Fruit fly (Drosophila melanogaster): Measurements from ENCODE around the gene Ance.

Ance gene

DNA sequence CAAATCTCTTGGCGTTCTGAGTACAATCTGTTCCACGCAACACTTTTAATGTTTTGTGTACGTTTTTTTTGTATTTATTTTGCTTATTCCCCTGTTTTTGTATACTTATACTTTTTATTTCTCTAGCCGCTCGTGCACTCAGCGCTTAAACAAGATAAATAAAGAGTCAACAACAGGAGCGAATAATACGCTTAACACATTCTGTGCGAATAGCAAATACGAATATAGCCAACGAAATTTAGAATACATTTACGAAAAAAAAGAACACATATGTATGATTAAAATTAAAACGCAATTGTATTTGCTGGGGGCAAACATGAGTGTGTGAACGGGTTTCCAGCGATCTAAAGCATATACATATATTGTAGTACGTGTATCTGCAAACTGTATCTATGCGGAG is 23.5 kb upstream of the Ance start (continued):
- no peak for TF ChIP-seq fd64A (GFP tag; optimal IDR thresholded peaks at IDR 0.05)
- no peak for TF ChIP-seq CG10462 (GFP tag; optimal IDR thresholded peaks at IDR 0.05)
- TF ChIP-seq CG2712 (tag; optimal IDR thresholded peaks at IDR 0.05), result no peak
- no peak for TF ChIP-seq bab2 (GFP tag; optimal IDR thresholded peaks at IDR 0.05)
- no peak for TF ChIP-seq Atf-2 (GFP tag; optimal IDR thresholded peaks at IDR 0.05)
- no peak for TF ChIP-seq CG18011 (GFP tag; optimal IDR thresholded peaks at IDR 0.05)
- TF ChIP-seq CG10654 (GFP tag; optimal IDR thresholded peaks at IDR 0.05), result no peak
- TF ChIP-seq pita (GFP tag; optimal IDR thresholded peaks at IDR 0.05), result no peak
- TF ChIP-seq CG17361 (GFP tag; IDR thresholded peaks at IDR 0.05), result no peak
- TF ChIP-seq CG17829 (tag; optimal IDR thresholded peaks at IDR 0.05), result no peak
- TF ChIP-seq CG12071 (GFP tag; optimal IDR thresholded peaks at IDR 0.05), result no peak
- TF ChIP-seq dan (GFP tag; IDR thresholded peaks at IDR 0.05), result no peak
- TF ChIP-seq Hand (GFP tag; optimal IDR thresholded peaks at IDR 0.05), result peak; percentile 14
- no peak for TF ChIP-seq Hmx (GFP tag; optimal IDR thresholded peaks at IDR 0.05)
- TF ChIP-seq br (optimal IDR thresholded peaks at IDR 0.05), result no peak
- TF ChIP-seq en (GFP tag; optimal IDR thresholded peaks at IDR 0.05), result no peak
- TF ChIP-seq toy (GFP tag; IDR thresholded peaks at IDR 0.05), result no peak
- TF ChIP-seq CG7786 (GFP tag; optimal IDR thresholded peaks at IDR 0.05), result peak; percentile 24
- TF ChIP-seq CG32767 (GFP tag; IDR thresholded peaks at IDR 0.05), result no peak
- TF ChIP-seq stc (GFP tag; IDR thresholded peaks at IDR 0.05), result no peak
- no peak for TF ChIP-seq oc (tag; optimal IDR thresholded peaks at IDR 0.05)
- TF ChIP-seq CG7271 (tag; optimal IDR thresholded peaks at IDR 0.05), result no peak
- no peak for TF ChIP-seq CG13287 (GFP tag; IDR thresholded peaks at IDR 0.05; ENCODE audit: partially characterized antibody)
- no peak for TF ChIP-seq CG8089 (GFP tag; optimal IDR thresholded peaks at IDR 0.05)
- TF ChIP-seq sug (tag; optimal IDR thresholded peaks at IDR 0.05), result peak; percentile 24
- no peak for TF ChIP-seq cg (GFP tag; optimal IDR thresholded peaks at IDR 0.05)
- TF ChIP-seq crp (GFP tag; optimal IDR thresholded peaks at IDR 0.05), result no peak
- no peak for TF ChIP-seq CG15073 (GFP tag; optimal IDR thresholded peaks at IDR 0.05)
- no peak for TF ChIP-seq nerfin-1 (tag; optimal IDR thresholded peaks at IDR 0.05)
- TF ChIP-seq unc-4 (GFP tag; IDR thresholded peaks at IDR 0.05; ENCODE audit: partially characterized antibody), result no peak
- TF ChIP-seq CG14014 (GFP tag; IDR thresholded peaks at IDR 0.05), result no peak; the same call in 1 of the 2 replicates
- no peak for TF ChIP-seq CG31365 (tag; optimal IDR thresholded peaks at IDR 0.05)
- TF ChIP-seq mirr (GFP tag; optimal IDR thresholded peaks at IDR 0.05), result peak; percentile 0
- 0 out of 4 replicates have a peak, but pooled peaks have one; percentile 24 for TF ChIP-seq chinmo (GFP tag; IDR thresholded peaks at IDR 0.05; ENCODE audit: partially characterized antibody)
- TF ChIP-seq Scr (GFP tag; IDR thresholded peaks at IDR 0.05; ENCODE audit: partially characterized antibody), result no peak
- no peak for TF ChIP-seq Six4 (GFP tag; optimal IDR thresholded peaks at IDR 0.05)
- TF ChIP-seq Sox102F (GFP tag; optimal IDR thresholded peaks at IDR 0.05), result no peak
- no peak for TF ChIP-seq CG8944 (GFP tag; optimal IDR thresholded peaks at IDR 0.05)
- no peak for TF ChIP-seq CG14710 (tag; optimal IDR thresholded peaks at IDR 0.05)
- TF ChIP-seq CG17568 (GFP tag; optimal IDR thresholded peaks at IDR 0.05), result peak; percentile 22
- no peak for TF ChIP-seq CG4404 (GFP tag; IDR thresholded peaks at IDR 0.05)
- no peak for TF ChIP-seq Usf (GFP tag; optimal IDR thresholded peaks at IDR 0.05)
- no peak for TF ChIP-seq tup (GFP tag; optimal IDR thresholded peaks at IDR 0.05)
- no peak for TF ChIP-seq tx (GFP tag; optimal IDR thresholded peaks at IDR 0.05)
- no peak for TF ChIP-seq pb (GFP tag; optimal IDR thresholded peaks at IDR 0.05)
- no peak for TF ChIP-seq Hsf (GFP tag; optimal IDR thresholded peaks at IDR 0.05)
- TF ChIP-seq CG6791 (GFP tag; IDR thresholded peaks at IDR 0.05; ENCODE audit: partially characterized antibody), result no peak
- no peak for TF ChIP-seq emc (GFP tag; optimal IDR thresholded peaks at IDR 0.05)
- TF ChIP-seq CG11093 (GFP tag; IDR thresholded peaks at IDR 0.05), result no peak
- no peak for TF ChIP-seq CG6683 (GFP tag; optimal IDR thresholded peaks at IDR 0.05)
- peak; percentile 28 for TF ChIP-seq CG13894 (tag; optimal IDR thresholded peaks at IDR 0.05)
- TF ChIP-seq CG7556 (GFP tag; optimal IDR thresholded peaks at IDR 0.05), result no peak

Data from whole organism, embryonic.